Worm (Caenorhabditis elegans): ENCODE results near the gene sfxn-1.4.

sfxn-1.4 gene

ce11 chrII:11629957-11630356 is 51.1 kb downstream of the sfxn-1.4 start:
- TF ChIP-seq hlh-30 (tag; optimal IDR thresholded peaks at IDR 0.05; ENCODE audit: insufficient read depth) (no peak), gmeb-2 (tag; optimal IDR thresholded peaks at IDR 0.05) (no peak), odd-2 (tag; optimal IDR thresholded peaks at IDR 0.05) (no peak), tbx-2 (tag; optimal IDR thresholded peaks at IDR 0.05) (no peak), C08G9.2 (tag; optimal IDR thresholded peaks at IDR 0.05) (no peak), ceh-45 (GFP tag; IDR thresholded peaks at IDR 0.05) (no peak), dmd-4 (tag; optimal IDR thresholded peaks at IDR 0.05; ENCODE audit: borderline replicate concordance) (no peak), ztf-16 (tag; optimal IDR thresholded peaks at IDR 0.05) (no peak), pat-9 (tag; optimal IDR thresholded peaks at IDR 0.05) (no peak), pqm-1 (tag; optimal IDR thresholded peaks at IDR 0.05) (no peak), pha-2 (tag; optimal IDR thresholded peaks at IDR 0.05) (no peak), madf-2 (tag; optimal IDR thresholded peaks at IDR 0.05) (no peak)

Data from whole organism, late embryonic.